Fruit fly (Drosophila melanogaster): ENCODE data around the gene CG5984.

dm6 chr3R:27237980-27238379 lies 9.8 kb downstream of the CG5984 start:
- TF ChIP-seq psq (optimal IDR thresholded peaks at IDR 0.05) (no peak), h (optimal IDR thresholded peaks at IDR 0.05) (no peak), insv (optimal IDR thresholded peaks at IDR 0.05) (no peak), Sin3A (optimal IDR thresholded peaks at IDR 0.05) (no peak)

Data from Kc167 (cell line).